Worm (Caenorhabditis elegans) whole organism, L1 larva: ENCODE results near the gene C02H6.3.

Experiments used
- ama-1 ChIP-seq: fragments of 150-350 bp; optimal IDR thresholded peaks from 2 replicates; lab custom pipeline; 2014
- elt-3 ChIP-seq, 6 experiments: fragments of 150-350 bp in 1 of 6; sonication (generic microtip); optimal IDR thresholded peaks; 2 replicates each; lab custom pipeline; 2017 to 2018; ENCODE audit warnings: missing biosample characterization in 6 of 6, missing genetic modification characterization in 6 of 6, inconsistent platforms in 1 of 6
- mep-1 ChIP-seq: fragments of 150-350 bp; optimal IDR thresholded peaks from 2 replicates; lab custom pipeline; 2014; ENCODE audit warnings: missing biosample characterization, missing genetic modification characterization
- nhr-71 ChIP-seq: sonication (generic microtip); optimal IDR thresholded peaks from 2 replicates; lab custom pipeline; 2016; ENCODE audit warnings: mild to moderate bottlenecking, missing genetic modification characterization, moderate library complexity, missing compliant biosample characterization
- pqm-1 ChIP-seq: sonication (generic microtip); optimal IDR thresholded peaks from 3 replicates; lab custom pipeline; 2017; ENCODE audit warnings: missing biosample characterization, missing genetic modification characterization
- unc-62 ChIP-seq: fragments of 150-350 bp; optimal IDR thresholded peaks from 2 replicates; lab custom pipeline; 2014; ENCODE audit warnings: missing biosample characterization, missing genetic modification reagents, missing genetic modification characterization

DNA sequence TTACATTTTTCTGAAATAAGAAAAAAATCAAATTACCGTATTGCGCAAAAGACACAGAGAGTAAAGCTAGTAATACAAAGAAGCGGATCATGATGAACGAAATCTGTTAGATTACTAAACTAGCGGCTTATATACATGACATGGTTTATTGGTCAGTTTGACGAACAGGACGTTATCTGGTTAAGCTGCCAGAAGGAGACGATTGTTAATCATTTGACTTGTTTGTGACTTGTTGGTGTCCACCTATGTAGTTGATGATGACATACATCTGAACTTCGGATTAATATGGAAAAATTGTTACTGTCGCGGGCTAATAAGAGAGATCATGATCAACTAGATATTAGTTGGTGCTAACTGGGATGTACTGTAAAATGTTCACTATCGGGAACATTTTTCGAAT, 12.4 kb upstream of the C02H6.3 start, which contains the start of gene cnc-9:
- no peak for TF ChIP-seq unc-62 (GFP tag; lab: Kevin White, UChicago)
- TF ChIP-seq mep-1, result no peak
- TF ChIP-seq nhr-71 (tag; lab: Kevin White, UChicago), result no peak
- TF ChIP-seq elt-3 (tag; optimal IDR thresholded peaks at IDR 0.05; lab: Kevin White, UChicago), result no peak
- TF ChIP-seq pqm-1 (tag; lab: Kevin White, UChicago), result no peak
- no peak for TF ChIP-seq ama-1 (lab: Kevin White, UChicago)
